Worm (Caenorhabditis elegans) whole organism, L3 larva: ENCODE results near the gene F43C9.1.

Experiments used
- daf-12 ChIP-seq: fragments of 150-350 bp; optimal IDR thresholded peaks from 2 replicates; lab custom pipeline; 2014; ENCODE audit warnings: missing biosample characterization, missing genetic modification reagents, missing genetic modification characterization
- elt-1 ChIP-seq: fragments of 150-350 bp; optimal IDR thresholded peaks from 2 replicates; lab custom pipeline; 2014; ENCODE audit warnings: missing biosample characterization, missing genetic modification characterization
- elt-2 ChIP-seq: sonication (generic microtip); optimal IDR thresholded peaks from 2 replicates; lab custom pipeline; 2016; ENCODE audit warnings: missing genetic modification reagents, mild to moderate bottlenecking, missing genetic modification characterization, missing compliant biosample characterization
- lin-15B ChIP-seq: fragments of 150-350 bp; optimal IDR thresholded peaks from 2 replicates; lab custom pipeline; 2014; ENCODE audit warnings: missing biosample characterization, missing genetic modification characterization
- tbx-2 ChIP-seq: sonication (generic microtip); optimal IDR thresholded peaks from 2 replicates; lab custom pipeline; 2016; ENCODE audit warnings: mild to moderate bottlenecking, missing genetic modification characterization, missing compliant biosample characterization
- ztf-11 ChIP-seq: fragments of 150-350 bp; optimal IDR thresholded peaks from 2 replicates; lab custom pipeline; 2014; ENCODE audit warnings: missing biosample characterization, missing genetic modification characterization

- no peak for TF ChIP-seq elt-1 (tag; lab: Kevin White, UChicago)
- no peak for TF ChIP-seq lin-15B (tag; lab: Kevin White, UChicago)
- TF ChIP-seq daf-12 = no peak
- no peak for TF ChIP-seq tbx-2 (tag; lab: Kevin White, UChicago)
- TF ChIP-seq ztf-11 = no peak
- no peak for TF ChIP-seq elt-2 (tag; lab: Kevin White, UChicago)
These were observed 10.9 kb downstream of the F43C9.1 start for ce11 chrX:4803942-4804341.
